Worm (Caenorhabditis elegans): Measurements from ENCODE around the gene F59A1.18.

The F59A1.18 gene

ce11 chrV:17664367-17664766 is 22.4 kb downstream of the F59A1.18 start:
- TF ChIP-seq vab-7 (GFP tag; IDR thresholded peaks at IDR 0.05) = 0 out of 2 replicates have a peak, but pooled peaks have one; percentile 29
- TF ChIP-seq aha-1 (tag) = peak; percentile 3
- 0 out of 2 replicates have a peak, but pooled peaks have one; percentile 39 for TF ChIP-seq Y48G9A.11 (GFP tag; IDR thresholded peaks at IDR 0.05)
- TF ChIP-seq set-16 (GFP tag; IDR thresholded peaks at IDR 0.05) = peak; percentile 69
- TF ChIP-seq pqm-1 (tag; optimal IDR thresholded peaks at IDR 0.05) = no peak

ce11 chrV:17662260-17662659 is 24.5 kb downstream of the F59A1.18 start:
- TF ChIP-seq ctbp-1 (GFP tag; IDR thresholded peaks at IDR 0.05) = no peak
- TF ChIP-seq php-3 (GFP tag; IDR thresholded peaks at IDR 0.05) = peak; percentile 65; the same call in 1 of the 2 replicates
- TF ChIP-seq spr-1 (tag; optimal IDR thresholded peaks at IDR 0.05) = no peak
- TF ChIP-seq daf-19 (GFP tag; conservative IDR thresholded peaks at IDR 0.05) = no peak
- TF ChIP-seq tra-1 (GFP tag; IDR thresholded peaks at IDR 0.05) = 0 out of 2 replicates have a peak, but pooled peaks have one; percentile 34
- TF ChIP-seq rbr-2 (tag; optimal IDR thresholded peaks at IDR 0.05) = no peak
- TF ChIP-seq ceh-28 (tag; optimal IDR thresholded peaks at IDR 0.05) = no peak
- TF ChIP-seq madf-9 (GFP tag; conservative IDR thresholded peaks at IDR 0.05) = no peak
- peak; percentile 40 for TF ChIP-seq aha-1 (tag)
- TF ChIP-seq arid-1 (GFP tag; conservative IDR thresholded peaks at IDR 0.05) = no peak
- TF ChIP-seq daf-16 (GFP tag; optimal IDR thresholded peaks at IDR 0.05) = no peak
- peak; percentile 92 for TF ChIP-seq daf-16 (tag; optimal IDR thresholded peaks at IDR 0.05)
- TF ChIP-seq nhr-28 (tag; optimal IDR thresholded peaks at IDR 0.05) = peak; percentile 58
- peak; percentile 82 for TF ChIP-seq pqm-1 (tag; optimal IDR thresholded peaks at IDR 0.05)
- no peak for TF ChIP-seq nhr-237 (tag; optimal IDR thresholded peaks at IDR 0.05)
- peak; percentile 86 for TF ChIP-seq dmd-6 (GFP tag; IDR thresholded peaks at IDR 0.05)
- TF ChIP-seq hlh-11 (tag; optimal IDR thresholded peaks at IDR 0.05) = peak; percentile 57
- TF ChIP-seq lin-38 (GFP tag; IDR thresholded peaks at IDR 0.05) = no peak
- no peak for TF ChIP-seq Y105C5A.15 (GFP tag; IDR thresholded peaks at IDR 0.05)
- no peak for TF ChIP-seq mxl-2 (GFP tag; conservative IDR thresholded peaks at IDR 0.05)

ce11 chrV:17660003-17660402 is 26.7 kb downstream of the F59A1.18 start, which contains the start of gene dgat-2:
Gene dgat-2, plus strand, starts transcription at chrV:17660303.
- no peak for TF ChIP-seq spr-1 (tag; optimal IDR thresholded peaks at IDR 0.05)
- TF ChIP-seq nhr-76 (tag; optimal IDR thresholded peaks at IDR 0.05) = no peak
- TF ChIP-seq lir-3 (tag; optimal IDR thresholded peaks at IDR 0.05) = no peak
- TF ChIP-seq ztf-11 (tag; optimal IDR thresholded peaks at IDR 0.05) = no peak
- TF ChIP-seq aha-1 (tag) = peak; percentile 19
- TF ChIP-seq set-16 (GFP tag; IDR thresholded peaks at IDR 0.05) = peak; percentile 66
- TF ChIP-seq mdt-29 (GFP tag; IDR thresholded peaks at IDR 0.05) = no peak

ce11 chrV:17659228-17659627 is 27.5 kb downstream of the F59A1.18 start, which contains the start of gene fbxa-108:
Gene fbxa-108, minus strand, starts transcription at chrV:17659385.
- no peak for TF ChIP-seq zag-1 (tag; optimal IDR thresholded peaks at IDR 0.05)
- no peak for TF ChIP-seq lin-29 (GFP tag; IDR thresholded peaks at IDR 0.05)
- no peak for TF ChIP-seq daf-19 (GFP tag; conservative IDR thresholded peaks at IDR 0.05)
- TF ChIP-seq ZK546.5 (tag; optimal IDR thresholded peaks at IDR 0.05) = no peak
- no peak for TF ChIP-seq arid-1 (GFP tag; conservative IDR thresholded peaks at IDR 0.05)
- TF ChIP-seq mdl-1 (tag; optimal IDR thresholded peaks at IDR 0.05) = peak in 1 of 2 experiments; percentile 32
- peak; percentile 75 for TF ChIP-seq lin-1 (GFP tag; IDR thresholded peaks at IDR 0.05)
- TF ChIP-seq unc-39 (tag; optimal IDR thresholded peaks at IDR 0.05) = no peak
- no peak for TF ChIP-seq F37D6.2 (tag; optimal IDR thresholded peaks at IDR 0.05)
- TF ChIP-seq attf-4 (tag; optimal IDR thresholded peaks at IDR 0.05) = no peak
- TF ChIP-seq fkh-10 (GFP tag; optimal IDR thresholded peaks at IDR 0.05) = no peak
- TF ChIP-seq ceh-82 (tag; optimal IDR thresholded peaks at IDR 0.05) = no peak
- TF ChIP-seq nhr-25 (tag; optimal IDR thresholded peaks at IDR 0.05; ENCODE audit: borderline replicate concordance, insufficient read depth) = no peak
- no peak for TF ChIP-seq ztf-11 (tag; optimal IDR thresholded peaks at IDR 0.05)
- TF ChIP-seq lim-7 (GFP tag; IDR thresholded peaks at IDR 0.05) = no peak
- no peak for TF ChIP-seq rbr-2 (tag; optimal IDR thresholded peaks at IDR 0.05)
- TF ChIP-seq zfp-3 (GFP tag; conservative IDR thresholded peaks at IDR 0.05) = no peak
- no peak for TF ChIP-seq snpc-1.2 (GFP tag; IDR thresholded peaks at IDR 0.05)
- TF ChIP-seq F44E2.7 (GFP tag; IDR thresholded peaks at IDR 0.05) = no peak
- no peak for TF ChIP-seq ceh-20 (GFP tag; IDR thresholded peaks at IDR 0.05)
- no peak for TF ChIP-seq Y105C5A.15 (GFP tag; IDR thresholded peaks at IDR 0.05)
- peak; percentile 94 for TF ChIP-seq aha-1 (tag)
- no peak for TF ChIP-seq nhr-11 (tag; optimal IDR thresholded peaks at IDR 0.05)
- TF ChIP-seq nhr-6 (tag; optimal IDR thresholded peaks at IDR 0.05) = peak; percentile 66
- no peak for TF ChIP-seq ceh-44 (GFP tag; IDR thresholded peaks at IDR 0.05)
- no peak for TF ChIP-seq sdz-12 (GFP tag; optimal IDR thresholded peaks at IDR 0.05)

Data from whole organism, L4 larva.